Fruit fly (Drosophila melanogaster) whole organism, embryonic: ENCODE measurements around the gene CG44088.

Experiments
- Atf3 ChIP-seq: fragments of 200-800 bp; sonication (Bioruptor generic); optimal IDR thresholded peaks from 3 replicates; lab custom pipeline; 2016; ENCODE audit warnings: missing biosample characterization, missing genetic modification characterization
- Atf6 ChIP-seq: fragments of 200-800 bp; sonication (Bioruptor generic); IDR thresholded peaks from 2 replicates; pipeline ENCODE4 v1.3.6; 2022; ENCODE audit warnings: missing biosample characterization, missing genetic modification characterization
- CG10366 ChIP-seq: fragments of 200-800 bp; sonication (Bioruptor generic); IDR thresholded peaks from 2 replicates; pipeline ENCODE4 v1.3.6; 2022; ENCODE audit warnings: missing biosample characterization, missing genetic modification characterization
- CG10543 ChIP-seq: fragments of 200-800 bp; sonication (Bioruptor generic); optimal IDR thresholded peaks from 3 replicates; lab custom pipeline; 2017; ENCODE audit warnings: missing biosample characterization, mild to moderate bottlenecking, missing genetic modification characterization, moderate library complexity
- CG10959 ChIP-seq: fragments of 200-800 bp; sonication (Bioruptor generic); IDR thresholded peaks from 2 replicates; pipeline ENCODE4 v1.3.6; 2022; ENCODE audit warnings: missing biosample characterization, missing genetic modification characterization
- CG12299 ChIP-seq: fragments of 200-800 bp; sonication (Bioruptor generic); optimal IDR thresholded peaks from 2 replicates; lab custom pipeline; 2018; ENCODE audit warnings: missing biosample characterization, mild to moderate bottlenecking, missing genetic modification characterization
- CG13424 ChIP-seq: fragments of 200-800 bp; sonication (Bioruptor generic); optimal IDR thresholded peaks from 2 replicates; lab custom pipeline; 2019; ENCODE audit warnings: missing biosample characterization, mild to moderate bottlenecking, missing genetic modification characterization, moderate library complexity
- CG16815 ChIP-seq: fragments of 200-800 bp; sonication (Bioruptor generic); optimal IDR thresholded peaks from 3 replicates; lab custom pipeline; 2017; ENCODE audit warnings: missing biosample characterization, mild to moderate bottlenecking, missing genetic modification characterization
- CG17612 ChIP-seq: fragments of 200-800 bp; sonication (Bioruptor generic); IDR thresholded peaks from 2 replicates; pipeline ENCODE4 v1.3.6; 2022; ENCODE audit warnings: missing biosample characterization, missing genetic modification characterization
- CG17912 ChIP-seq: fragments of 200-800 bp; sonication (Bioruptor generic); optimal IDR thresholded peaks from 2 replicates; lab custom pipeline; 2018; ENCODE audit warnings: missing biosample characterization, mild to moderate bottlenecking, missing genetic modification characterization
- CG18599 ChIP-seq: fragments of 200-800 bp; sonication (Bioruptor generic); optimal IDR thresholded peaks from 3 replicates; lab custom pipeline; 2017; ENCODE audit warnings: missing biosample characterization, missing genetic modification characterization, mild to moderate bottlenecking, moderate library complexity, missing genetic modification reagents
- CG2120 ChIP-seq: fragments of 200-800 bp; sonication (Bioruptor generic); optimal IDR thresholded peaks from 3 replicates; lab custom pipeline; 2016; ENCODE audit warnings: missing biosample characterization, missing genetic modification characterization
- CG2875 ChIP-seq: fragments of 200-800 bp; sonication (Bioruptor generic); optimal IDR thresholded peaks from 2 replicates; lab custom pipeline; 2017; ENCODE audit warnings: missing biosample characterization, mild to moderate bottlenecking, missing genetic modification characterization, missing genetic modification reagents
- CG2889 ChIP-seq: fragments of 200-800 bp; sonication (Bioruptor generic); IDR thresholded peaks from 3 replicates; pipeline ENCODE4 v1.3.6; 2022; ENCODE audit warnings: missing biosample characterization, missing genetic modification characterization
- CG30020 ChIP-seq: fragments of 200-800 bp; optimal IDR thresholded peaks from 2 replicates; lab custom pipeline; 2019; ENCODE audit warnings: missing biosample characterization, mild to moderate bottlenecking, missing genetic modification characterization, moderate library complexity
- CG6683 ChIP-seq: fragments of 200-800 bp; sonication (Bioruptor generic); optimal IDR thresholded peaks from 2 replicates; lab custom pipeline; 2017; ENCODE audit warnings: missing biosample characterization, mild to moderate bottlenecking, missing genetic modification characterization, missing genetic modification reagents
- CG6813 ChIP-seq: fragments of 200-800 bp; sonication (Bioruptor generic); optimal IDR thresholded peaks from 2 replicates; lab custom pipeline; 2017; ENCODE audit warnings: missing biosample characterization, missing genetic modification characterization, mild to moderate bottlenecking, moderate library complexity, missing genetic modification reagents
- CG7372 ChIP-seq: fragments of 200-800 bp; sonication (Bioruptor generic); IDR thresholded peaks from 2 replicates; pipeline ENCODE4 v1.3.6; 2022; ENCODE audit warnings: missing biosample characterization, missing genetic modification characterization
- CG8765 ChIP-seq: fragments of 200-800 bp; sonication (Bioruptor generic); IDR thresholded peaks from 2 replicates; pipeline ENCODE4 v1.3.6; 2022; ENCODE audit warnings: missing biosample characterization, missing genetic modification characterization
- CG9437 ChIP-seq: fragments of 200-800 bp; sonication (Bioruptor generic); optimal IDR thresholded peaks from 2 replicates; lab custom pipeline; 2018; ENCODE audit warnings: missing biosample characterization, mild to moderate bottlenecking, missing genetic modification characterization
- CG9609 ChIP-seq: fragments of 200-800 bp; sonication (Bioruptor generic); optimal IDR thresholded peaks from 3 replicates; lab custom pipeline; 2016; ENCODE audit warnings: missing biosample characterization, missing genetic modification characterization
- Dad ChIP-seq: fragments of 200-800 bp; sonication (Bioruptor generic); optimal IDR thresholded peaks from 3 replicates; lab custom pipeline; 2016; ENCODE audit warnings: missing biosample characterization, missing genetic modification characterization
- Elba2 ChIP-seq: fragments of 200-800 bp; sonication (Bioruptor generic); optimal IDR thresholded peaks from 3 replicates; lab custom pipeline; 2016; ENCODE audit warnings: missing biosample characterization, missing genetic modification characterization
- HLHmδ ChIP-seq: fragments of 200-800 bp; sonication (Bioruptor generic); optimal IDR thresholded peaks from 2 replicates; lab custom pipeline; 2018; ENCODE audit warnings: missing biosample characterization, mild to moderate bottlenecking, missing genetic modification characterization, moderate library complexity
- Hey ChIP-seq: fragments of 200-800 bp; sonication (Bioruptor generic); optimal IDR thresholded peaks from 3 replicates; lab custom pipeline; 2018; ENCODE audit warnings: missing biosample characterization, mild to moderate bottlenecking, missing genetic modification characterization
- HmgZ ChIP-seq: fragments of 200-800 bp; sonication (Bioruptor generic); optimal IDR thresholded peaks from 2 replicates; lab custom pipeline; 2018; ENCODE audit warnings: missing biosample characterization, mild to moderate bottlenecking, missing genetic modification characterization
- Hmr ChIP-seq: fragments of 200-800 bp; sonication (Bioruptor generic); optimal IDR thresholded peaks from 3 replicates; lab custom pipeline; 2017; ENCODE audit warnings: mild to moderate bottlenecking, missing biosample characterization, missing genetic modification reagents, missing genetic modification characterization
- Mrtf ChIP-seq: fragments of 200-800 bp; sonication (Bioruptor generic); IDR thresholded peaks from 3 replicates; pipeline ENCODE4 v1.3.6; 2022; ENCODE audit warnings: missing biosample characterization, missing genetic modification characterization
- NK7.1 ChIP-seq: fragments of 200-800 bp; sonication (Bioruptor generic); optimal IDR thresholded peaks from 3 replicates; lab custom pipeline; 2016; ENCODE audit warnings: missing biosample characterization, missing genetic modification characterization
- Rfx ChIP-seq: fragments of 200-800 bp; sonication (Bioruptor generic); IDR thresholded peaks from 2 replicates; pipeline ENCODE4 v1.3.6; 2022; ENCODE audit warnings: missing biosample characterization, missing genetic modification characterization
- Rx ChIP-seq: fragments of 200-800 bp; sonication (Bioruptor generic); IDR thresholded peaks from 2 replicates; pipeline ENCODE4 v1.3.6; 2022; ENCODE audit warnings: missing biosample characterization, missing genetic modification characterization
- Sox100B ChIP-seq: fragments of 200-800 bp; sonication (Bioruptor generic); optimal IDR thresholded peaks from 3 replicates; lab custom pipeline; 2018; ENCODE audit warnings: missing biosample characterization, mild to moderate bottlenecking, missing genetic modification characterization
- Ssrp ChIP-seq: fragments of 200-800 bp; sonication (Bioruptor generic); optimal IDR thresholded peaks from 2 replicates; lab custom pipeline; 2018; ENCODE audit warnings: missing biosample characterization, mild to moderate bottlenecking, missing genetic modification characterization, moderate library complexity
- az2 ChIP-seq: fragments of 200-800 bp; sonication (Bioruptor generic); optimal IDR thresholded peaks from 3 replicates; lab custom pipeline; 2016; ENCODE audit warnings: missing biosample characterization, missing genetic modification characterization
- bbx ChIP-seq: fragments of 200-800 bp; sonication (Bioruptor generic); IDR thresholded peaks from 2 replicates; pipeline ENCODE4 v1.3.6; 2022; ENCODE audit warnings: missing biosample characterization, missing genetic modification characterization; ENCODE audit not compliant: partially characterized antibody
- caup ChIP-seq: fragments of 200-800 bp; sonication (Bioruptor generic); optimal IDR thresholded peaks from 3 replicates; lab custom pipeline; 2017; ENCODE audit warnings: missing biosample characterization, mild to moderate bottlenecking, missing genetic modification characterization, moderate library complexity; ENCODE audit not compliant: severe bottlenecking
- crp ChIP-seq, 2 experiments: fragments of 200-800 bp; sonication (Bioruptor generic); optimal IDR thresholded peaks; 2 replicates in 1 of 2; 3 replicates in 1 of 2; lab custom pipeline; 2017; ENCODE audit warnings: missing biosample characterization in 2 of 2, missing genetic modification characterization in 2 of 2, mild to moderate bottlenecking in 1 of 2, moderate library complexity in 1 of 2
- fd64A ChIP-seq: fragments of 200-800 bp; sonication (Bioruptor generic); optimal IDR thresholded peaks from 3 replicates; lab custom pipeline; 2018; ENCODE audit warnings: missing biosample characterization, mild to moderate bottlenecking, missing genetic modification characterization
- grn ChIP-seq: fragments of 200-800 bp; sonication (Bioruptor generic); optimal IDR thresholded peaks from 3 replicates; lab custom pipeline; 2017; ENCODE audit warnings: missing biosample characterization, missing genetic modification characterization
- kah ChIP-seq: fragments of 200-800 bp; sonication (Bioruptor generic); optimal IDR thresholded peaks from 2 replicates; lab custom pipeline; 2018; ENCODE audit warnings: missing biosample characterization, mild to moderate bottlenecking, missing genetic modification characterization
- kay ChIP-seq: fragments of 200-800 bp; sonication (Bioruptor generic); optimal IDR thresholded peaks from 2 replicates; lab custom pipeline; 2016; ENCODE audit warnings: missing biosample characterization, missing genetic modification characterization
- pb ChIP-seq: fragments of 200-800 bp; sonication (Bioruptor generic); optimal IDR thresholded peaks from 3 replicates; lab custom pipeline; 2016; ENCODE audit warnings: missing biosample characterization, missing genetic modification characterization
- pum ChIP-seq: fragments of 200-800 bp; sonication (Bioruptor generic); optimal IDR thresholded peaks from 2 replicates; lab custom pipeline; 2016; ENCODE audit warnings: missing biosample characterization, missing genetic modification characterization
- sens ChIP-seq: fragments of 200-800 bp; sonication (Bioruptor generic); peaks from one replicate; lab custom pipeline; 2016; ENCODE audit warnings: missing biosample characterization, missing genetic modification characterization
- vfl ChIP-seq: fragments of 200-800 bp; sonication (Bioruptor generic); optimal IDR thresholded peaks from 2 replicates; lab custom pipeline; 2016; ENCODE audit warnings: missing biosample characterization, missing genetic modification characterization
- vnd ChIP-seq: fragments of 200-800 bp; sonication (Bioruptor generic); IDR thresholded peaks from 3 replicates; pipeline ENCODE4 v1.3.6; 2022; ENCODE audit warnings: missing biosample characterization, missing genetic modification characterization; ENCODE audit not compliant: partially characterized antibody
- wor ChIP-seq: fragments of 200-800 bp; sonication (Bioruptor generic); IDR thresholded peaks from 2 replicates; pipeline ENCODE4 v1.3.6; 2022; ENCODE audit warnings: missing biosample characterization, missing genetic modification characterization
- z ChIP-seq: fragments of 200-800 bp; sonication (Bioruptor generic); IDR thresholded peaks from 3 replicates; pipeline ENCODE4 v1.3.6; 2022; ENCODE audit warnings: missing biosample characterization, missing genetic modification characterization
- zfh1 ChIP-seq: fragments of 200-800 bp; sonication (Bioruptor generic); IDR thresholded peaks from 3 replicates; pipeline ENCODE4 v1.3.6; 2022; ENCODE audit warnings: missing biosample characterization, missing genetic modification characterization

CG44088 gene

dm6 chr3R:4739492-4740431 is 35.1 kb downstream of the CG44088 start (continued):
- peak; percentile 18 for TF ChIP-seq Dad (GFP tag; lab: Kevin White, UChicago)
- TF ChIP-seq Mrtf = no peak
- peak; percentile 94 for TF ChIP-seq Sox100B (GFP tag; lab: Kevin White, UChicago)
- no peak for TF ChIP-seq Hey (tag; lab: Kevin White, UChicago)
- no peak for TF ChIP-seq CG8765 (GFP tag; lab: Robert Waterston, UW)
- TF ChIP-seq CG2120 (GFP tag; lab: Kevin White, UChicago) = peak; percentile 88
- no peak for TF ChIP-seq CG17612 (GFP tag; lab: Robert Waterston, UW)
- TF ChIP-seq kay (GFP tag; lab: Kevin White, UChicago) = peak; percentile 63
- peak; percentile 87 for TF ChIP-seq CG10543 (GFP tag; lab: Kevin White, UChicago)
- peak; percentile 96 for TF ChIP-seq Elba2 (GFP tag; lab: Kevin White, UChicago)
- peak; percentile 92 for TF ChIP-seq CG9437 (GFP tag; lab: Kevin White, UChicago)
- peak; percentile 68 for TF ChIP-seq pb (GFP tag; lab: Kevin White, UChicago)
- TF ChIP-seq fd64A = no peak
- peak; percentile 60 for TF ChIP-seq CG6683 (GFP tag; lab: Kevin White, UChicago)
- TF ChIP-seq NK7.1 (GFP tag; lab: Kevin White, UChicago) = peak; percentile 63
- TF ChIP-seq HLHmδ = peak; percentile 77
- TF ChIP-seq kah = peak; percentile 26
- peak; percentile 92 for TF ChIP-seq az2
- peak; percentile 89 for TF ChIP-seq CG13424 (tag; lab: Kevin White, UChicago)
- TF ChIP-seq vfl (GFP tag; lab: Kevin White, UChicago) = peak; percentile 60
- TF ChIP-seq Atf3 (GFP tag; lab: Kevin White, UChicago) = peak; percentile 61
- no peak for TF ChIP-seq wor
- peak; percentile 90 for TF ChIP-seq CG16815 (GFP tag; lab: Kevin White, UChicago)
- TF ChIP-seq CG9609 (GFP tag; lab: Kevin White, UChicago) = peak; percentile 85
- TF ChIP-seq CG6813 = peak; percentile 77
- TF ChIP-seq CG10959 (GFP tag; lab: Robert Waterston, UW) = no peak
- no peak for TF ChIP-seq zfh1 (GFP tag; lab: Robert Waterston, UW)
- no peak for TF ChIP-seq vnd (GFP tag; lab: Robert Waterston, UW)
- TF ChIP-seq grn (GFP tag; lab: Kevin White, UChicago) = peak; percentile 41
- TF ChIP-seq z (GFP tag; lab: Robert Waterston, UW) = no peak
- no peak for TF ChIP-seq CG7372
- TF ChIP-seq sens = peak; percentile 98
- peak; percentile 30 for TF ChIP-seq HmgZ (tag; lab: Kevin White, UChicago)
- peak; percentile 89 for TF ChIP-seq CG18599 (GFP tag; lab: Kevin White, UChicago)
- peak; percentile 77 for TF ChIP-seq caup
- TF ChIP-seq CG2875 (GFP tag; lab: Kevin White, UChicago) = peak; percentile 77
- TF ChIP-seq bbx = no peak
- peak; percentile 86 for TF ChIP-seq Ssrp (tag; lab: Kevin White, UChicago)
- TF ChIP-seq Rfx (GFP tag; lab: Robert Waterston, UW) = no peak
- no peak for TF ChIP-seq CG2889 (GFP tag; lab: Robert Waterston, UW)
- no peak for TF ChIP-seq Rx (GFP tag; lab: Robert Waterston, UW)
- no peak for TF ChIP-seq CG10366 (GFP tag; lab: Robert Waterston, UW)
- no peak for TF ChIP-seq CG17912 (GFP tag; lab: Kevin White, UChicago)
- peak in 1 of 2 experiments; percentile 45 for TF ChIP-seq crp (GFP tag; optimal IDR thresholded peaks at IDR 0.05; lab: Kevin White, UChicago)
- TF ChIP-seq Hmr = peak; percentile 82
- TF ChIP-seq CG12299 (tag; lab: Kevin White, UChicago) = peak; percentile 28
- peak; percentile 36 for TF ChIP-seq CG30020 (tag; lab: Kevin White, UChicago)
- peak; percentile 89 for TF ChIP-seq pum (GFP tag; lab: Kevin White, UChicago)
- no peak for TF ChIP-seq Atf6 (GFP tag; lab: Robert Waterston, UW)
